Worm (Caenorhabditis elegans): ENCODE measurements around the gene hda-10.

ce11 chrII:13842340-13842739, 40.2 kb upstream of the hda-10 start:
- TF ChIP-seq unc-62 (GFP tag; optimal IDR thresholded peaks at IDR 0.05) (no peak), ZK546.5 (tag; optimal IDR thresholded peaks at IDR 0.05) (no peak), crh-2 (tag; optimal IDR thresholded peaks at IDR 0.05) (no peak), nhr-11 (tag; optimal IDR thresholded peaks at IDR 0.05) (no peak), unc-39 (tag; optimal IDR thresholded peaks at IDR 0.05) (no peak), ztf-1 (GFP tag; conservative IDR thresholded peaks at IDR 0.05) (no peak)
